Worm (Caenorhabditis elegans): ENCODE data around the gene col-101.

DNA sequence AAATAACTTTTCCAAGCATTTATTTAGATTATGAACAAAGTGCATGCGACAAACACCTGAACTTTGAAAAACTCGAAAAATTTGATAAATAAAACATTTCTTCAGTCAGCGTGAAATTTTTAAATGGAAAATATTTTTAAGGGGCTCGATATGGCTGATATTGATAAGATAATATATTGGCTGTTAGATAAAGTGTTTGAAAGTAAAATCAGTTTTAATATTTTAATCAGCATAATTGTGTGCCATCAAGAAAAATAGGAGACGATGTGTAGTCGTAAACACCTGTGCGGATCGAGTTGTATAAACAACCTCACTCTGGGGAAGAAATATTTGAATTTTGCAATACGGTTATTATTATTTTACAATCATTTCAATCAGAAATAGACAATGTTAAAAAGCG lies 7.2 kb downstream of the col-101 start:
- TF ChIP-seq skn-1 (tag; optimal IDR thresholded peaks at IDR 0.05) (no peak), ztf-11 (tag; optimal IDR thresholded peaks at IDR 0.05) (no peak), aly-2 (tag; optimal IDR thresholded peaks at IDR 0.05) (no peak)

Data from whole organism, L1 larva.